Fruit fly (Drosophila melanogaster) whole organism, pupa: ENCODE measurements around the gene Culd.

Source experiments
- CG10348 ChIP-seq: fragments of 200-800 bp; sonication (Bioruptor generic); IDR thresholded peaks from 2 replicates; pipeline ENCODE4 v1.3.6; 2022; ENCODE audit warnings: missing biosample characterization, missing genetic modification characterization
- CG13204 ChIP-seq: fragments of 200-800 bp; sonication (Bioruptor generic); optimal IDR thresholded peaks from 2 replicates; lab custom pipeline; 2018; ENCODE audit warnings: missing biosample characterization, mild to moderate bottlenecking, missing genetic modification characterization, moderate library complexity
- CG14655 ChIP-seq: fragments of 200-800 bp; sonication (Bioruptor generic); optimal IDR thresholded peaks from 3 replicates; lab custom pipeline; 2017; ENCODE audit warnings: mild to moderate bottlenecking, missing biosample characterization, missing genetic modification reagents, missing genetic modification characterization
- CG8159 ChIP-seq: fragments of 200-800 bp; sonication (Bioruptor generic); optimal IDR thresholded peaks from 3 replicates; lab custom pipeline; 2018; ENCODE audit warnings: missing biosample characterization, mild to moderate bottlenecking, missing genetic modification characterization, moderate library complexity
- CG8301 ChIP-seq: fragments of 200-800 bp; sonication (Bioruptor generic); optimal IDR thresholded peaks from 2 replicates; lab custom pipeline; 2018; ENCODE audit warnings: missing biosample characterization, mild to moderate bottlenecking, missing genetic modification characterization
- EcR ChIP-seq: fragments of 200-800 bp; sonication (Bioruptor generic); optimal IDR thresholded peaks from 3 replicates; lab custom pipeline; 2019; ENCODE audit warnings: missing biosample characterization, missing genetic modification characterization, mild to moderate bottlenecking, moderate library complexity, missing genetic modification reagents
- Snoo ChIP-seq: fragments of 200-800 bp; sonication (Bioruptor generic); optimal IDR thresholded peaks from 3 replicates; lab custom pipeline; 2017; ENCODE audit warnings: missing biosample characterization, mild to moderate bottlenecking, missing genetic modification characterization, inconsistent platforms

DNA sequence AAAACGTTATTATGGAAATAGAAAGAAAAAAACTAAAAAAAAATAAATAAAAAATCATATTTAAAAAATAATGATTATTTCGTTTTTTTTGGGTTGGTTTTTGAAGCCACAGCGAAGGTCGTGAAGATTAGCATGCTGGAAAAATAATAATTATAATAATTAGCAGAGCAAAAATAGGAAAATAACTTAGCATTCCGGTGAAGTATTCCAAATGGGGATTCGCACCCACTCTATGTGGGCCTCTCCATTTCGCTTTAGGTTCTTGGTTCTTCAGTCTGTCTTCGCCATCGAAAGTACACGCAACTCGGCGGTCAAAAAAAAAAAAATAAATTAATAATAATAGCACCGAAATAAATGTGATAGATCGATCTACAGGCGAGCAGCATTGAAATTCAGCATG lies 27.8 kb downstream of the Culd start, which contains the start of gene CG34462:
- TF ChIP-seq CG14655 (no peak), CG8301 (tag; lab: Kevin White, UChicago) (no peak), CG8159 (tag; lab: Kevin White, UChicago) (no peak), CG13204 (GFP tag; lab: Kevin White, UChicago) (no peak), Snoo (tag; lab: Kevin White, UChicago) (no peak), EcR (no peak), CG10348 (GFP tag; lab: Robert Waterston, UW) (no peak)
